Fruit fly (Drosophila melanogaster): ENCODE measurements around the gene Vml.

- TF ChIP-seq dsf (GFP tag; optimal IDR thresholded peaks at IDR 0.05; ENCODE audit: borderline replicate concordance) (no peak), Vsx2 (GFP tag; optimal IDR thresholded peaks at IDR 0.05; ENCODE audit: partially characterized antibody) (no peak), pan (optimal IDR thresholded peaks at IDR 0.05) (no peak), foxo (GFP tag; optimal IDR thresholded peaks at IDR 0.05) (no peak), fru (GFP tag; optimal IDR thresholded peaks at IDR 0.05) (no peak), dl (GFP tag; optimal IDR thresholded peaks at IDR 0.05; ENCODE audit: insufficient read depth in 1 of 2, partially characterized antibody in 2 of 2) (no peak), HLH106 (tag; optimal IDR thresholded peaks at IDR 0.05) (no peak), psq (GFP tag; optimal IDR thresholded peaks at IDR 0.05) (no peak), jim (GFP tag; optimal IDR thresholded peaks at IDR 0.05) (no peak), Abd-B (GFP tag; optimal IDR thresholded peaks at IDR 0.05) (no peak), br (GFP tag; optimal IDR thresholded peaks at IDR 0.05) (no peak), usp (GFP tag; optimal IDR thresholded peaks at IDR 0.05) (no peak), Mio (GFP tag; optimal IDR thresholded peaks at IDR 0.05) (no peak)
These were observed 27.3 kb downstream of the Vml start for dm6 chrX:2302875-2303274.
